Fruit fly (Drosophila melanogaster) whole organism, embryonic: ENCODE measurements around the gene CG5388.

Experiments used
- Aef1 ChIP-seq: fragments of 200-800 bp; sonication (Bioruptor generic); IDR thresholded peaks from 3 replicates; pipeline ENCODE4 v1.3.6; 2022; ENCODE audit warnings: missing biosample characterization, missing genetic modification characterization
- Asciz ChIP-seq: fragments of 200-800 bp; sonication (Bioruptor generic); optimal IDR thresholded peaks from 2 replicates; lab custom pipeline; 2017; ENCODE audit warnings: missing biosample characterization, mild to moderate bottlenecking, missing genetic modification characterization, missing genetic modification reagents
- B-H2 ChIP-seq: fragments of 200-800 bp; sonication (Bioruptor generic); optimal IDR thresholded peaks from 2 replicates; lab custom pipeline; 2018; ENCODE audit warnings: missing biosample characterization, mild to moderate bottlenecking, missing genetic modification characterization
- Bdp1 ChIP-seq: fragments of 200-800 bp; sonication (Bioruptor generic); optimal IDR thresholded peaks from 3 replicates; lab custom pipeline; 2016; ENCODE audit warnings: missing biosample characterization, missing genetic modification characterization
- CG10267 ChIP-seq: fragments of 200-800 bp; sonication (Bioruptor generic); optimal IDR thresholded peaks from 2 replicates; lab custom pipeline; 2018; ENCODE audit warnings: missing biosample characterization, mild to moderate bottlenecking, missing genetic modification characterization, moderate library complexity
- CG10959 ChIP-seq: fragments of 200-800 bp; sonication (Bioruptor generic); IDR thresholded peaks from 2 replicates; pipeline ENCODE4 v1.3.6; 2022; ENCODE audit warnings: missing biosample characterization, missing genetic modification characterization
- CG10979 ChIP-seq: fragments of 200-800 bp; sonication (Bioruptor generic); optimal IDR thresholded peaks from 2 replicates; lab custom pipeline; 2018; ENCODE audit warnings: missing biosample characterization, mild to moderate bottlenecking, missing genetic modification characterization, moderate library complexity
- CG11723 ChIP-seq: fragments of 200-800 bp; sonication (Bioruptor generic); optimal IDR thresholded peaks from 2 replicates; lab custom pipeline; 2017; ENCODE audit warnings: missing biosample characterization, mild to moderate bottlenecking, missing genetic modification characterization
- CG1233 ChIP-seq: fragments of 200-800 bp; sonication (Bioruptor generic); optimal IDR thresholded peaks from 4 replicates; lab custom pipeline; 2018; ENCODE audit warnings: missing biosample characterization, mild to moderate bottlenecking, missing genetic modification characterization
- CG15011 ChIP-seq: fragments of 200-800 bp; sonication (Bioruptor generic); optimal IDR thresholded peaks from 3 replicates; lab custom pipeline; 2018; ENCODE audit warnings: missing biosample characterization, mild to moderate bottlenecking, missing genetic modification characterization
- CG15479 ChIP-seq: fragments of 200-800 bp; sonication (Bioruptor generic); optimal IDR thresholded peaks from 3 replicates; lab custom pipeline; 2019; ENCODE audit warnings: missing biosample characterization, mild to moderate bottlenecking, missing genetic modification characterization, moderate library complexity
- CG1603 ChIP-seq: fragments of 200-800 bp; sonication (Bioruptor generic); optimal IDR thresholded peaks from 2 replicates; lab custom pipeline; 2019; ENCODE audit warnings: missing biosample characterization, mild to moderate bottlenecking, missing genetic modification characterization, moderate library complexity
- CG18262 ChIP-seq: fragments of 200-800 bp; optimal IDR thresholded peaks from 3 replicates; lab custom pipeline; 2019; ENCODE audit warnings: missing biosample characterization, mild to moderate bottlenecking, missing genetic modification characterization, moderate library complexity
- CG3065 ChIP-seq: fragments of 200-800 bp; sonication (Bioruptor generic); optimal IDR thresholded peaks from 2 replicates; lab custom pipeline; 2016; ENCODE audit warnings: missing biosample characterization, missing genetic modification characterization
- CG31365 ChIP-seq: fragments of 200-800 bp; sonication (Bioruptor generic); optimal IDR thresholded peaks from 2 replicates; lab custom pipeline; 2018; ENCODE audit warnings: missing biosample characterization, mild to moderate bottlenecking, missing genetic modification characterization
- CG33557 ChIP-seq: fragments of 200-800 bp; sonication (Bioruptor generic); optimal IDR thresholded peaks from 2 replicates; lab custom pipeline; 2019; ENCODE audit warnings: missing biosample characterization, mild to moderate bottlenecking, missing genetic modification characterization, moderate library complexity
- CG3726 ChIP-seq: fragments of 200-800 bp; sonication (Bioruptor generic); IDR thresholded peaks from 3 replicates; pipeline ENCODE4, ENCODE4 v1.3.6; 2022; ENCODE audit warnings: missing biosample characterization, missing genetic modification characterization
- CG42726 ChIP-seq: fragments of 200-800 bp; sonication (Bioruptor generic); IDR thresholded peaks from 2 replicates; pipeline ENCODE4 v1.3.6; 2022; ENCODE audit warnings: missing biosample characterization, missing genetic modification characterization; ENCODE audit not compliant: partially characterized antibody
- CG4282 ChIP-seq: fragments of 200-800 bp; sonication (Bioruptor generic); optimal IDR thresholded peaks from 2 replicates; lab custom pipeline; 2016; ENCODE audit warnings: missing biosample characterization, missing genetic modification characterization
- CG4328 ChIP-seq: fragments of 200-800 bp; sonication (Bioruptor generic); optimal IDR thresholded peaks from 3 replicates; lab custom pipeline; 2017; ENCODE audit warnings: missing biosample characterization, missing genetic modification reagents, missing genetic modification characterization
- CG6654 ChIP-seq: fragments of 200-800 bp; sonication (Bioruptor generic); optimal IDR thresholded peaks from 2 replicates; lab custom pipeline; 2017; ENCODE audit warnings: missing biosample characterization, mild to moderate bottlenecking, missing genetic modification characterization
- CG6683 ChIP-seq: fragments of 200-800 bp; sonication (Bioruptor generic); optimal IDR thresholded peaks from 2 replicates; lab custom pipeline; 2017; ENCODE audit warnings: missing biosample characterization, mild to moderate bottlenecking, missing genetic modification characterization, missing genetic modification reagents
- CG6813 ChIP-seq: fragments of 200-800 bp; sonication (Bioruptor generic); optimal IDR thresholded peaks from 2 replicates; lab custom pipeline; 2017; ENCODE audit warnings: missing biosample characterization, missing genetic modification characterization, mild to moderate bottlenecking, moderate library complexity, missing genetic modification reagents
- CHES-1-like ChIP-seq: fragments of 200-800 bp; sonication (Bioruptor generic); optimal IDR thresholded peaks from 2 replicates; lab custom pipeline; 2016; ENCODE audit warnings: missing biosample characterization, missing genetic modification characterization
- CrebB ChIP-seq: fragments of 200-800 bp; sonication (Bioruptor generic); optimal IDR thresholded peaks from 3 replicates; lab custom pipeline; 2018; ENCODE audit warnings: missing biosample characterization, mild to moderate bottlenecking, missing genetic modification characterization
- Dbx ChIP-seq: fragments of 200-800 bp; sonication (Bioruptor generic); IDR thresholded peaks from 3 replicates; pipeline ENCODE4 v1.3.6; 2022; ENCODE audit warnings: missing biosample characterization, missing genetic modification characterization
- Doc2 ChIP-seq: fragments of 200-800 bp; sonication (Bioruptor generic); IDR thresholded peaks from 2 replicates; pipeline ENCODE4 v1.3.6; 2022; ENCODE audit warnings: missing biosample characterization, missing genetic modification characterization
- Gsc ChIP-seq: fragments of 200-800 bp; sonication (Bioruptor generic); IDR thresholded peaks from 2 replicates; pipeline ENCODE4 v1.3.6; 2022; ENCODE audit warnings: missing biosample characterization, missing genetic modification characterization
- Gug ChIP-seq: fragments of 200-800 bp; sonication (Bioruptor generic); IDR thresholded peaks from 4 replicates; pipeline ENCODE4 v1.3.6; 2022; ENCODE audit warnings: missing biosample characterization, missing genetic modification characterization
- Hand ChIP-seq: fragments of 200-800 bp; sonication (Bioruptor generic); optimal IDR thresholded peaks from 2 replicates; lab custom pipeline; 2017; ENCODE audit warnings: mild to moderate bottlenecking, missing biosample characterization, missing genetic modification reagents, missing genetic modification characterization
- Mad ChIP-seq: fragments of 200-800 bp; sonication (Bioruptor generic); optimal IDR thresholded peaks from 2 replicates; lab custom pipeline; 2016; ENCODE audit warnings: missing biosample characterization, missing genetic modification characterization
- Tbp ChIP-seq: fragments of >200 bp; optimal IDR thresholded peaks from 2 replicates; lab custom pipeline; 2018; ENCODE audit warnings: missing biosample characterization, missing genetic modification characterization
- bcd ChIP-seq: fragments of 200-800 bp; sonication (Bioruptor generic); optimal IDR thresholded peaks from 2 replicates; lab custom pipeline; 2017; ENCODE audit warnings: missing biosample characterization, mild to moderate bottlenecking, missing genetic modification characterization
- caup ChIP-seq: fragments of 200-800 bp; sonication (Bioruptor generic); optimal IDR thresholded peaks from 3 replicates; lab custom pipeline; 2017; ENCODE audit warnings: missing biosample characterization, mild to moderate bottlenecking, missing genetic modification characterization, moderate library complexity; ENCODE audit not compliant: severe bottlenecking
- da ChIP-seq: fragments of 200-800 bp; sonication (Bioruptor generic); optimal IDR thresholded peaks from 2 replicates; lab custom pipeline; 2016; ENCODE audit warnings: missing biosample characterization, missing genetic modification characterization
- emc ChIP-seq: fragments of 200-800 bp; sonication (Bioruptor generic); optimal IDR thresholded peaks from 2 replicates; lab custom pipeline; 2016; ENCODE audit warnings: missing biosample characterization, missing genetic modification characterization
- fru ChIP-seq: fragments of >200 bp; optimal IDR thresholded peaks from 2 replicates; lab custom pipeline; 2017
- gfzf ChIP-seq: fragments of 200-800 bp; sonication (Bioruptor generic); optimal IDR thresholded peaks from 2 replicates; lab custom pipeline; 2016; ENCODE audit warnings: missing biosample characterization, mild to moderate bottlenecking, missing genetic modification characterization, moderate library complexity
- kay ChIP-seq: fragments of 200-800 bp; sonication (Bioruptor generic); optimal IDR thresholded peaks from 2 replicates; lab custom pipeline; 2016; ENCODE audit warnings: missing biosample characterization, missing genetic modification characterization
- luna ChIP-seq: fragments of 200-800 bp; sonication (Bioruptor generic); optimal IDR thresholded peaks from 2 replicates; lab custom pipeline; 2016; ENCODE audit warnings: missing biosample characterization, missing genetic modification characterization
- otp ChIP-seq: fragments of 200-800 bp; sonication (Bioruptor generic); IDR thresholded peaks from 3 replicates; pipeline ENCODE4, ENCODE4 v1.3.6; 2022; ENCODE audit warnings: missing biosample characterization, missing genetic modification characterization
- ranshi ChIP-seq: fragments of 200-800 bp; sonication (Bioruptor generic); IDR thresholded peaks from 2 replicates; pipeline ENCODE4 v1.3.6; 2022; ENCODE audit warnings: missing biosample characterization, missing genetic modification characterization
- sisA ChIP-seq: fragments of 200-800 bp; sonication (Bioruptor generic); IDR thresholded peaks from 2 replicates; pipeline ENCODE4 v1.3.6; 2022; ENCODE audit warnings: missing biosample characterization, missing genetic modification characterization
- ssp ChIP-seq: fragments of 200-800 bp; sonication (Bioruptor generic); IDR thresholded peaks from 2 replicates; pipeline ENCODE4 v1.3.6; 2022; ENCODE audit warnings: missing biosample characterization, missing genetic modification characterization
- tgo ChIP-seq: fragments of 200-800 bp; sonication (Bioruptor generic); IDR thresholded peaks from 3 replicates; pipeline ENCODE4 v1.3.6; 2022; ENCODE audit warnings: missing biosample characterization, missing genetic modification characterization
- toy ChIP-seq: fragments of 200-800 bp; sonication (Bioruptor generic); IDR thresholded peaks from 2 replicates; pipeline ENCODE4 v1.3.6; 2022; ENCODE audit warnings: missing biosample characterization, missing genetic modification characterization
- trem ChIP-seq: fragments of 200-800 bp; optimal IDR thresholded peaks from 3 replicates; lab custom pipeline; 2019; ENCODE audit warnings: missing biosample characterization, mild to moderate bottlenecking, missing genetic modification characterization, moderate library complexity
- unc-4 ChIP-seq: fragments of 200-800 bp; sonication (Bioruptor generic); IDR thresholded peaks from 2 replicates; pipeline ENCODE4 v1.3.6; 2022; ENCODE audit warnings: missing biosample characterization, missing genetic modification characterization; ENCODE audit not compliant: partially characterized antibody
- vnd ChIP-seq: fragments of 200-800 bp; sonication (Bioruptor generic); IDR thresholded peaks from 3 replicates; pipeline ENCODE4 v1.3.6; 2022; ENCODE audit warnings: missing biosample characterization, missing genetic modification characterization; ENCODE audit not compliant: partially characterized antibody

The CG5388 gene

dm6 chr3R:22356464-22357410 is 16.6 kb upstream of the CG5388 start, which contains the start of gene Sar1 (continued):
- TF ChIP-seq CG11723 (GFP tag; lab: Kevin White, UChicago) (no peak), Mad (peak; percentile 63), CG10267 (tag; lab: Kevin White, UChicago) (peak; percentile 73), tgo (GFP tag; lab: Robert Waterston, UW) (no peak), caup (peak; percentile 22), Bdp1 (no peak), Asciz (GFP tag; lab: Kevin White, UChicago) (no peak), CG3065 (GFP tag; lab: Kevin White, UChicago) (peak; percentile 18), Aef1 (no peak), CG10959 (no peak), luna (no peak), vnd (GFP tag; lab: Robert Waterston, UW) (peak; percentile 80), otp (no peak), CG18262 (tag; lab: Kevin White, UChicago) (no peak), Gsc (GFP tag; lab: Robert Waterston, UW) (no peak), Dbx (peak; percentile 74; the same call in 2 of the 3 replicates), ranshi (GFP tag; lab: Robert Waterston, UW) (0 out of 2 replicates have a peak, but pooled peaks have one; percentile 6), sisA (GFP tag; lab: Robert Waterston, UW) (peak; percentile 53), B-H2 (GFP tag; lab: Kevin White, UChicago) (peak; percentile 58), Tbp (GFP tag; lab: Kevin White, UChicago) (no peak), Doc2 (GFP tag; lab: Robert Waterston, UW) (no peak), CHES-1-like (peak; percentile 62), CG6813 (no peak), CG10979 (tag; lab: Kevin White, UChicago) (no peak), CG6654 (GFP tag; lab: Kevin White, UChicago) (no peak), CG33557 (no peak), CG3726 (no peak), CG42726 (GFP tag; lab: Robert Waterston, UW) (peak; percentile 96), emc (GFP tag; lab: Kevin White, UChicago) (peak; percentile 15), kay (no peak), trem (tag; lab: Kevin White, UChicago) (peak; percentile 89), CG1233 (GFP tag; lab: Kevin White, UChicago) (no peak), fru (no peak), gfzf (GFP tag; lab: Kevin White, UChicago) (peak; percentile 99), CG1603 (tag; lab: Kevin White, UChicago) (peak; percentile 92), CG6683 (GFP tag; lab: Kevin White, UChicago) (no peak), CG15011 (no peak), CG4282 (peak; percentile 19), CG15479 (GFP tag; lab: Kevin White, UChicago) (no peak), Hand (no peak), bcd (GFP tag; lab: Kevin White, UChicago) (peak; percentile 29), CrebB (tag; lab: Kevin White, UChicago) (peak; percentile 22), unc-4 (peak; percentile 97), CG4328 (GFP tag; lab: Kevin White, UChicago) (no peak), CG31365 (tag; lab: Kevin White, UChicago) (no peak), toy (GFP tag; lab: Robert Waterston, UW) (no peak), Gug (peak; percentile 42; the same call in 2 of the 4 replicates), da (GFP tag; lab: Kevin White, UChicago) (no peak), ssp (no peak)
